Worm (Caenorhabditis elegans): ENCODE data around the gene mlc-2.

DNA sequence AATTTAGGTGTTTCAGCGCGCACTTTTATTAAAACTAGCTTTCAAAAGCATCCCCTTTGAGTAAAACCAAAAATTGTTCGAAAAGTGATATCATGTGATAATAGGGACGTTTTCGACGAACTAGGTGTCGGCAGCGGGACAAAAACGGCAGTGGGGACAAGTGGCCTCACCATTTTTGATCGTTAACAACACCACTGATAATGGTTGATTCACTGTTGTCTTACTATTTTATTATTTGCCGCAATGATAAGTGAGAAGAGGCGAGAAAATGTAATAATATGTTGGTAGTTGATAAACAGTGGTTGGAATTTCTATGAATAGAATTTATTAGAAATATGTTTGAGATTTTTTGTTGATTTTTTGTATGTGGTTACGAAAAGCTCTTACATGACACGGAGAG lies 19.6 kb upstream of the mlc-2 start:
- TF ChIP-seq tab-1 (GFP tag; IDR thresholded peaks at IDR 0.05) (no peak), ztf-29 (GFP tag; IDR thresholded peaks at IDR 0.05) (no peak), T22C8.4 (GFP tag; IDR thresholded peaks at IDR 0.05) (no peak), med-1 (GFP tag; optimal IDR thresholded peaks at IDR 0.05; ENCODE audit: insufficient read depth) (no peak), cog-1 (tag; optimal IDR thresholded peaks at IDR 0.05) (no peak)

All from whole organism, midembryonic.